Worm (Caenorhabditis elegans) whole organism, L1 larva: ENCODE results near the gene pfd-2.

Experiments used
- C04F5.9 ChIP-seq: sonication (generic microtip); optimal IDR thresholded peaks from 2 replicates; lab custom pipeline; 2016; ENCODE audit warnings: missing genetic modification characterization, missing compliant biosample characterization
- C16A3.4 ChIP-seq: fragments of 150-350 bp; optimal IDR thresholded peaks from 2 replicates; lab custom pipeline; 2014; ENCODE audit warnings: missing biosample characterization, missing genetic modification characterization
- F16B12.6 ChIP-seq: fragments of 150-350 bp; optimal IDR thresholded peaks from 2 replicates; lab custom pipeline; 2014; ENCODE audit warnings: missing biosample characterization, missing genetic modification characterization
- Y116A8C.19 ChIP-seq: sonication (generic microtip); optimal IDR thresholded peaks from 2 replicates; lab custom pipeline; 2016; ENCODE audit warnings: missing compliant biosample characterization, missing genetic modification characterization, borderline replicate concordance
- alr-1 ChIP-seq: fragments of 200-800 bp; sonication (Bioruptor generic); optimal IDR thresholded peaks from 2 replicates; lab custom pipeline; 2018; ENCODE audit warnings: borderline replicate concordance, mild to moderate bottlenecking, missing genetic modification characterization, missing compliant biosample characterization
- aly-2 ChIP-seq: fragments of 150-350 bp; optimal IDR thresholded peaks from 2 replicates; lab custom pipeline; 2014; ENCODE audit warnings: missing biosample characterization, missing genetic modification characterization
- ama-1 ChIP-seq: fragments of 150-350 bp; optimal IDR thresholded peaks from 2 replicates; lab custom pipeline; 2014
- ceh-8 ChIP-seq: fragments of 200-800 bp; sonication (Bioruptor generic); optimal IDR thresholded peaks from 2 replicates; lab custom pipeline; 2018; ENCODE audit warnings: mild to moderate bottlenecking, missing genetic modification characterization, moderate library complexity, missing compliant biosample characterization
- ceh-82 ChIP-seq, 3 experiments: fragments of 150-350 bp in 1 of 3; sonication (generic microtip) in 2 of 3; optimal IDR thresholded peaks; 2 replicates each; lab custom pipeline; 2014 to 2017; ENCODE audit warnings: missing biosample characterization in 3 of 3, missing genetic modification characterization in 3 of 3
- ceh-88 ChIP-seq: fragments of 200-800 bp; sonication (Bioruptor generic); IDR thresholded peaks from 2 replicates; pipeline ENCODE4 v1.3.6; 2022; ENCODE audit warnings: missing genetic modification characterization, missing compliant biosample characterization
- ceh-90 ChIP-seq: sonication (generic microtip); optimal IDR thresholded peaks from 2 replicates; lab custom pipeline; 2016; ENCODE audit warnings: missing genetic modification characterization, missing compliant biosample characterization
- ces-1 ChIP-seq: fragments of 150-350 bp; optimal IDR thresholded peaks from 2 replicates; lab custom pipeline; 2014; ENCODE audit warnings: missing biosample characterization, missing genetic modification reagents, missing genetic modification characterization
- dpl-1 ChIP-seq, 3 experiments: fragments of 150-350 bp in 2 of 3; sonication (generic microtip) in 1 of 3; optimal IDR thresholded peaks; 2 replicates each; lab custom pipeline; 2014 to 2017; ENCODE audit warnings: missing biosample characterization in 3 of 3, missing genetic modification characterization in 3 of 3, missing genetic modification reagents in 3 of 3
- efl-3 ChIP-seq: fragments of 200-800 bp; sonication (Bioruptor generic); optimal IDR thresholded peaks from 2 replicates; lab custom pipeline; 2018; ENCODE audit warnings: mild to moderate bottlenecking, missing genetic modification characterization, missing compliant biosample characterization
- elt-3 ChIP-seq, 6 experiments: fragments of 150-350 bp in 1 of 6; sonication (generic microtip); optimal IDR thresholded peaks; 2 replicates each; lab custom pipeline; 2017 to 2018; ENCODE audit warnings: missing biosample characterization in 6 of 6, missing genetic modification characterization in 6 of 6, inconsistent platforms in 1 of 6
- ets-5 ChIP-seq: fragments of 200-800 bp; sonication (Bioruptor generic); IDR thresholded peaks from 2 replicates; pipeline ENCODE4 v1.3.6; 2022; ENCODE audit warnings: missing genetic modification characterization, missing compliant biosample characterization
- fkh-8 ChIP-seq: sonication (generic microtip); optimal IDR thresholded peaks from 2 replicates; lab custom pipeline; 2016; ENCODE audit warnings: mild to moderate bottlenecking, missing genetic modification characterization, missing compliant biosample characterization
- grh-1 ChIP-seq: fragments of 200-800 bp; sonication (Bioruptor generic); IDR thresholded peaks from 2 replicates; pipeline ENCODE4 v1.3.6; 2022; ENCODE audit warnings: missing genetic modification reagents, missing genetic modification characterization, missing compliant biosample characterization
- hlh-17 ChIP-seq: fragments of 200-800 bp; sonication (Bioruptor generic); optimal IDR thresholded peaks from 2 replicates; lab custom pipeline; 2018; ENCODE audit warnings: missing genetic modification characterization, mild to moderate bottlenecking, missing compliant biosample characterization, moderate library complexity, borderline replicate concordance
- hpl-2 ChIP-seq: fragments of 150-350 bp; optimal IDR thresholded peaks from 2 replicates; lab custom pipeline; 2014; ENCODE audit warnings: missing biosample characterization, missing genetic modification reagents, missing genetic modification characterization
- irx-1 ChIP-seq: sonication (generic microtip); optimal IDR thresholded peaks from 2 replicates; lab custom pipeline; 2016; ENCODE audit warnings: missing genetic modification characterization, missing compliant biosample characterization
- lin-13 ChIP-seq: fragments of 150-350 bp; optimal IDR thresholded peaks from 2 replicates; lab custom pipeline; 2014; ENCODE audit warnings: missing biosample characterization, missing genetic modification reagents, missing genetic modification characterization
- lin-14 ChIP-seq: fragments of 200-800 bp; sonication (Bioruptor generic); optimal IDR thresholded peaks from 2 replicates; lab custom pipeline; 2018; ENCODE audit warnings: mild to moderate bottlenecking, missing genetic modification characterization, moderate library complexity, missing compliant biosample characterization
- lin-15B ChIP-seq: fragments of 150-350 bp; sonication (generic microtip); optimal IDR thresholded peaks from 3 replicates; lab custom pipeline; 2014; ENCODE audit warnings: missing biosample characterization, missing genetic modification characterization
- lir-3 ChIP-seq: sonication (generic microtip); optimal IDR thresholded peaks from 2 replicates; lab custom pipeline; 2016; ENCODE audit warnings: mild to moderate bottlenecking, missing genetic modification characterization, moderate library complexity, missing compliant biosample characterization; ENCODE audit not compliant: poor library complexity
- lsy-2 ChIP-seq, 2 experiments: fragments of 150-350 bp; optimal IDR thresholded peaks; 2 replicates each; lab custom pipeline; 2014; ENCODE audit warnings: missing biosample characterization in 2 of 2, missing genetic modification characterization in 2 of 2
- mdl-1 ChIP-seq, 2 experiments: fragments of 150-350 bp; optimal IDR thresholded peaks; 2 replicates each; lab custom pipeline; 2014 to 2017; ENCODE audit warnings: missing biosample characterization in 2 of 2, missing genetic modification characterization in 2 of 2, inconsistent platforms in 1 of 2
- mep-1 ChIP-seq: fragments of 150-350 bp; optimal IDR thresholded peaks from 2 replicates; lab custom pipeline; 2014; ENCODE audit warnings: missing biosample characterization, missing genetic modification characterization
- nhr-12 ChIP-seq: sonication (generic microtip); optimal IDR thresholded peaks from 2 replicates; lab custom pipeline; 2017; ENCODE audit warnings: missing biosample characterization, missing genetic modification characterization
- nhr-19 ChIP-seq: fragments of 200-800 bp; sonication (Bioruptor generic); conservative IDR thresholded peaks from 2 replicates; pipeline ENCODE4 v1.3.6; 2022; ENCODE audit warnings: missing genetic modification characterization, missing compliant biosample characterization
- nhr-28 ChIP-seq: fragments of 150-350 bp; optimal IDR thresholded peaks from 2 replicates; lab custom pipeline; 2014; ENCODE audit warnings: missing biosample characterization, missing genetic modification characterization
- nhr-47 ChIP-seq: sonication (generic microtip); optimal IDR thresholded peaks from 2 replicates; lab custom pipeline; 2016; ENCODE audit warnings: mild to moderate bottlenecking, missing genetic modification characterization, moderate library complexity, missing compliant biosample characterization
- nhr-71 ChIP-seq: sonication (generic microtip); optimal IDR thresholded peaks from 2 replicates; lab custom pipeline; 2016; ENCODE audit warnings: mild to moderate bottlenecking, missing genetic modification characterization, moderate library complexity, missing compliant biosample characterization
- nhr-76 ChIP-seq: sonication (generic microtip); optimal IDR thresholded peaks from 2 replicates; lab custom pipeline; 2017; ENCODE audit warnings: missing biosample characterization, missing genetic modification characterization
- nhr-77 ChIP-seq: fragments of 150-350 bp; optimal IDR thresholded peaks from 2 replicates; lab custom pipeline; 2014; ENCODE audit warnings: missing biosample characterization, missing genetic modification characterization
- nhr-84 ChIP-seq: sonication (generic microtip); optimal IDR thresholded peaks from 2 replicates; lab custom pipeline; 2017; ENCODE audit warnings: missing biosample characterization, missing genetic modification characterization
- nhr-90 ChIP-seq: sonication (generic microtip); optimal IDR thresholded peaks from 2 replicates; lab custom pipeline; 2016; ENCODE audit warnings: mild to moderate bottlenecking, missing genetic modification characterization, missing compliant biosample characterization; ENCODE audit not compliant: poor library complexity
- pag-3 ChIP-seq: sonication (generic microtip); optimal IDR thresholded peaks from 2 replicates; lab custom pipeline; 2017; ENCODE audit warnings: missing genetic modification characterization, mild to moderate bottlenecking, missing compliant biosample characterization, antibody characterized with exemption, borderline replicate concordance; ENCODE audit not compliant: insufficient read depth
- pax-3 ChIP-seq: fragments of 200-800 bp; sonication (Bioruptor generic); optimal IDR thresholded peaks from 2 replicates; lab custom pipeline; 2018; ENCODE audit warnings: mild to moderate bottlenecking, missing genetic modification characterization, moderate library complexity, missing compliant biosample characterization
- snpc-4 ChIP-seq: fragments of 150-350 bp; optimal IDR thresholded peaks from 2 replicates; lab custom pipeline; 2014; ENCODE audit warnings: missing biosample characterization, missing genetic modification characterization
- sptf-1 ChIP-seq: fragments of 150-350 bp; optimal IDR thresholded peaks from 2 replicates; lab custom pipeline; 2014; ENCODE audit warnings: missing biosample characterization, missing genetic modification characterization
- swsn-7 ChIP-seq: sonication (generic microtip); optimal IDR thresholded peaks from 2 replicates; lab custom pipeline; 2016; ENCODE audit warnings: missing genetic modification characterization, missing compliant biosample characterization
- tbx-2 ChIP-seq: sonication (generic microtip); optimal IDR thresholded peaks from 2 replicates; lab custom pipeline; 2016; ENCODE audit warnings: missing genetic modification characterization, missing compliant biosample characterization
- unc-130 ChIP-seq: fragments of 150-350 bp; optimal IDR thresholded peaks from 2 replicates; lab custom pipeline; 2017; ENCODE audit warnings: missing biosample characterization, missing genetic modification characterization, inconsistent platforms
- unc-30 ChIP-seq: sonication (generic microtip); optimal IDR thresholded peaks from 2 replicates; lab custom pipeline; 2017; ENCODE audit warnings: missing biosample characterization, missing genetic modification characterization
- unc-86 ChIP-seq: sonication (generic microtip); optimal IDR thresholded peaks from 2 replicates; lab custom pipeline; 2016; ENCODE audit warnings: missing genetic modification characterization, missing compliant biosample characterization
- vab-15 ChIP-seq: sonication (generic microtip); optimal IDR thresholded peaks from 2 replicates; lab custom pipeline; 2017; ENCODE audit warnings: missing genotype, mild to moderate bottlenecking, missing genetic modification characterization, missing compliant biosample characterization
- xbp-1 ChIP-seq: sonication (generic microtip); optimal IDR thresholded peaks from 2 replicates; lab custom pipeline; 2016; ENCODE audit warnings: missing genetic modification characterization, missing compliant biosample characterization
- zag-1 ChIP-seq: fragments of 150-350 bp; optimal IDR thresholded peaks from 2 replicates; lab custom pipeline; 2014; ENCODE audit warnings: missing biosample characterization, missing genetic modification characterization
- ztf-4 ChIP-seq: fragments of 150-350 bp; optimal IDR thresholded peaks from 2 replicates; lab custom pipeline; 2014; ENCODE audit warnings: missing biosample characterization, missing genetic modification characterization

pfd-2 gene

ce11 chrII:4376295-4377172 is 50.0 kb downstream of the pfd-2 start, which contains the start of gene ntl-2 (continued):
- TF ChIP-seq efl-3 (GFP tag; lab: Kevin White, UChicago) (peak; percentile 71), C16A3.4 (tag; lab: Kevin White, UChicago) (peak; percentile 89), mep-1 (tag; lab: Kevin White, UChicago) (peak; percentile 96), ztf-4 (peak; percentile 89), nhr-28 (no peak), sptf-1 (tag; lab: Kevin White, UChicago) (no peak), fkh-8 (peak; percentile 99), F16B12.6 (tag; lab: Kevin White, UChicago) (peak; percentile 66), lin-15B (tag; lab: Kevin White, UChicago) (peak; percentile 95), ces-1 (GFP tag; lab: Kevin White, UChicago) (no peak), nhr-47 (peak; percentile 97), grh-1 (GFP tag; lab: Robert Waterston, UW) (peak; percentile 91), lin-14 (GFP tag; lab: Kevin White, UChicago) (peak; percentile 100), pag-3 (tag; lab: Kevin White, UChicago) (no peak), hpl-2 (GFP tag; lab: Kevin White, UChicago) (peak; percentile 56), xbp-1 (tag; lab: Kevin White, UChicago) (peak; percentile 86), lsy-2 (tag; optimal IDR thresholded peaks at IDR 0.05; lab: Kevin White, UChicago) (peak; percentile 99), ceh-88 (peak; percentile 82), unc-86 (tag; lab: Kevin White, UChicago) (peak; percentile 95), hlh-17 (GFP tag; lab: Kevin White, UChicago) (no peak), zag-1 (tag; lab: Kevin White, UChicago) (no peak), alr-1 (tag; lab: Kevin White, UChicago) (no peak), nhr-84 (tag; lab: Kevin White, UChicago) (no peak), nhr-90 (tag; lab: Kevin White, UChicago) (peak; percentile 92), lin-13 (GFP tag; lab: Kevin White, UChicago) (peak; percentile 97), lir-3 (tag; lab: Kevin White, UChicago) (peak; percentile 85), ets-5 (no peak), nhr-77 (tag; lab: Kevin White, UChicago) (peak; percentile 97), ceh-90 (tag; lab: Kevin White, UChicago) (peak; percentile 33), C04F5.9 (peak; percentile 74), ceh-8 (peak; percentile 99), Y116A8C.19 (tag; lab: Kevin White, UChicago) (no peak), unc-130 (tag; lab: Kevin White, UChicago) (peak; percentile 88), swsn-7 (tag; lab: Kevin White, UChicago) (peak; percentile 95), nhr-12 (peak; percentile 13), nhr-71 (tag; lab: Kevin White, UChicago) (peak; percentile 98), nhr-76 (no peak), mdl-1 (tag; optimal IDR thresholded peaks at IDR 0.05; lab: Kevin White, UChicago) (peak; percentile 60 to 96), ceh-82 (tag; optimal IDR thresholded peaks at IDR 0.05; lab: Kevin White, UChicago) (peak; percentile 89 to 97 (median 91)), dpl-1 (GFP tag; optimal IDR thresholded peaks at IDR 0.05; lab: Kevin White, UChicago) (peak; percentile 82 to 85 (median 82)), aly-2 (tag; lab: Kevin White, UChicago) (peak; percentile 37), snpc-4 (peak; percentile 88), vab-15 (tag; lab: Kevin White, UChicago) (peak; percentile 95), tbx-2 (tag; lab: Kevin White, UChicago) (peak; percentile 93), pax-3 (peak; percentile 97), nhr-19 (peak; percentile 95), unc-30 (no peak), elt-3 (tag; optimal IDR thresholded peaks at IDR 0.05; lab: Kevin White, UChicago) (peak in 3 of 6 experiments; percentile 74 to 82 (median 77)), irx-1 (peak; percentile 88), ama-1 (lab: Kevin White, UChicago) (peak; percentile 16)
